Worm (Caenorhabditis elegans): ENCODE results near the gene pqn-74.

DNA sequence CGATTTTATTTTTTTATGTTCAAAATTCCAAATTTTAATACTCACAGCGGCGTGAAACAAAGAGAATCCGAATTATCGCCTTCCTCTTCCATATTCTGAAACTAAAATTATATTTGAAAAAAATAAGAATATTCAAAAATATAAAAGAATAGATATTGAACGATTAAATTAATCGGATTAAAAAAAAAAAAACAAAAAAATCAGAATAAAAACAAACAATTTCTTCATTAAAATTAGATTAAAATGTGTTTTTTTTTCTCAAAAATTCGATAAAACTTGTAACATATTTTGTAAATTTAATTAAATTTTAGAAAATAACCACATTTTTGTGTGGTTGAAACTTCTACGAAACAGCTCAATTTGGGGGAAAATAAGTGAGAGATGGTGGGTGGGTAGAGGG lies 48.4 kb downstream of the pqn-74 start, which contains the start of gene cpsf-3:
- TF ChIP-seq him-1 (tag; optimal IDR thresholded peaks at IDR 0.05) = no peak
- TF ChIP-seq W03F9.2 (tag; optimal IDR thresholded peaks at IDR 0.05) = no peak
- no peak for TF ChIP-seq dao-5 (tag; optimal IDR thresholded peaks at IDR 0.05)
